Fruit fly (Drosophila melanogaster) whole organism, embryonic: ENCODE measurements around the gene Nmt.

Experiments used
- Bgb ChIP-seq: fragments of 200-800 bp; sonication (Bioruptor generic); IDR thresholded peaks from 2 replicates; pipeline ENCODE4 v1.3.6; 2022; ENCODE audit warnings: missing biosample characterization, missing genetic modification characterization; ENCODE audit not compliant: partially characterized antibody
- CG10979 ChIP-seq: fragments of 200-800 bp; sonication (Bioruptor generic); optimal IDR thresholded peaks from 2 replicates; lab custom pipeline; 2018; ENCODE audit warnings: missing biosample characterization, mild to moderate bottlenecking, missing genetic modification characterization, moderate library complexity
- CG11695 ChIP-seq: fragments of 200-800 bp; sonication (Bioruptor generic); IDR thresholded peaks from 3 replicates; pipeline ENCODE4 v1.3.6; 2022; ENCODE audit warnings: missing biosample characterization, missing genetic modification characterization
- CG12744 ChIP-seq: fragments of 200-800 bp; sonication (Bioruptor generic); optimal IDR thresholded peaks from 2 replicates; lab custom pipeline; 2016; ENCODE audit warnings: missing biosample characterization, missing genetic modification characterization
- CG13287 ChIP-seq: fragments of 200-800 bp; sonication (Bioruptor generic); IDR thresholded peaks from 2 replicates; pipeline ENCODE4 v1.3.6; 2022; ENCODE audit warnings: missing biosample characterization, missing genetic modification characterization; ENCODE audit not compliant: partially characterized antibody
- CG13424 ChIP-seq: fragments of 200-800 bp; sonication (Bioruptor generic); optimal IDR thresholded peaks from 2 replicates; lab custom pipeline; 2019; ENCODE audit warnings: missing biosample characterization, mild to moderate bottlenecking, missing genetic modification characterization, moderate library complexity
- CG14014 ChIP-seq: fragments of 200-800 bp; sonication (Bioruptor generic); IDR thresholded peaks from 2 replicates; pipeline ENCODE4 v1.3.6; 2022; ENCODE audit warnings: missing biosample characterization, missing genetic modification characterization
- CG14441 ChIP-seq: fragments of 200-800 bp; sonication (Bioruptor generic); IDR thresholded peaks from 2 replicates; pipeline ENCODE4 v1.3.6; 2022; ENCODE audit warnings: missing biosample characterization, missing genetic modification characterization
- CG14965 ChIP-seq: fragments of 200-800 bp; sonication (Bioruptor generic); optimal IDR thresholded peaks from 2 replicates; lab custom pipeline; 2016; ENCODE audit warnings: missing biosample characterization, missing genetic modification characterization, borderline replicate concordance
- CG15269 ChIP-seq: fragments of 200-800 bp; sonication (Bioruptor generic); optimal IDR thresholded peaks from 2 replicates; lab custom pipeline; 2018; ENCODE audit warnings: missing biosample characterization, mild to moderate bottlenecking, missing genetic modification characterization, moderate library complexity
- CG2875 ChIP-seq: fragments of 200-800 bp; sonication (Bioruptor generic); optimal IDR thresholded peaks from 2 replicates; lab custom pipeline; 2017; ENCODE audit warnings: missing biosample characterization, mild to moderate bottlenecking, missing genetic modification characterization, missing genetic modification reagents
- CG30403 ChIP-seq: fragments of 200-800 bp; sonication (Bioruptor generic); optimal IDR thresholded peaks from 3 replicates; lab custom pipeline; 2016; ENCODE audit warnings: missing biosample characterization, missing genetic modification characterization
- CG31224 ChIP-seq: fragments of 200-800 bp; sonication (Bioruptor generic); IDR thresholded peaks from 2 replicates; pipeline ENCODE4 v1.3.6; 2022; ENCODE audit warnings: missing biosample characterization, missing genetic modification characterization
- CG34224 ChIP-seq: fragments of 200-800 bp; sonication (Bioruptor generic); IDR thresholded peaks from 3 replicates; pipeline ENCODE4 v1.3.6; 2022; ENCODE audit warnings: missing biosample characterization, missing genetic modification characterization; ENCODE audit not compliant: partially characterized antibody
- CG3726 ChIP-seq: fragments of 200-800 bp; sonication (Bioruptor generic); IDR thresholded peaks from 3 replicates; pipeline ENCODE4, ENCODE4 v1.3.6; 2022; ENCODE audit warnings: missing biosample characterization, missing genetic modification characterization
- CG3995 ChIP-seq: fragments of 200-800 bp; sonication (Bioruptor generic); optimal IDR thresholded peaks from 3 replicates; lab custom pipeline; 2016; ENCODE audit warnings: missing biosample characterization, missing genetic modification characterization
- CG42726 ChIP-seq: fragments of 200-800 bp; sonication (Bioruptor generic); IDR thresholded peaks from 2 replicates; pipeline ENCODE4 v1.3.6; 2022; ENCODE audit warnings: missing biosample characterization, missing genetic modification characterization; ENCODE audit not compliant: partially characterized antibody
- CG43689 ChIP-seq: fragments of 200-800 bp; sonication (Bioruptor generic); IDR thresholded peaks from 2 replicates; pipeline ENCODE4 v1.3.6; 2022; ENCODE audit warnings: missing biosample characterization, missing genetic modification characterization
- CG8478 ChIP-seq: fragments of >200 bp; optimal IDR thresholded peaks from 2 replicates; lab custom pipeline; 2018
- D ChIP-seq, 2 experiments: fragments of 200-800 bp in 1 of 2; fragments of >200 bp in 1 of 2; sonication (Bioruptor generic) in 1 of 2; optimal IDR thresholded peaks; 2 replicates in 1 of 2; 3 replicates in 1 of 2; lab custom pipeline; 2017; ENCODE audit warnings: mild to moderate bottlenecking in 1 of 2, missing biosample characterization in 1 of 2, missing genetic modification characterization in 1 of 2, missing genetic modification reagents in 1 of 2
- Dbx ChIP-seq: fragments of 200-800 bp; sonication (Bioruptor generic); IDR thresholded peaks from 3 replicates; pipeline ENCODE4 v1.3.6; 2022; ENCODE audit warnings: missing biosample characterization, missing genetic modification characterization
- Ets97D ChIP-seq: fragments of 200-800 bp; sonication (Bioruptor generic); optimal IDR thresholded peaks from 3 replicates; lab custom pipeline; 2016; ENCODE audit warnings: missing biosample characterization, missing genetic modification characterization
- H2.0 ChIP-seq: fragments of 200-800 bp; sonication (Bioruptor generic); IDR thresholded peaks from 2 replicates; pipeline ENCODE4 v1.3.6; 2022; ENCODE audit warnings: missing biosample characterization, missing genetic modification characterization
- HmgD ChIP-seq: fragments of 200-800 bp; sonication (Bioruptor generic); optimal IDR thresholded peaks from 3 replicates; lab custom pipeline; 2016; ENCODE audit warnings: missing biosample characterization, missing genetic modification characterization
- Jarid2 ChIP-seq: fragments of 200-800 bp; sonication (Bioruptor generic); optimal IDR thresholded peaks from 3 replicates; lab custom pipeline; 2017; ENCODE audit warnings: mild to moderate bottlenecking, missing biosample characterization, missing genetic modification reagents, missing genetic modification characterization
- NC2β ChIP-seq: fragments of 200-800 bp; sonication (Bioruptor generic); optimal IDR thresholded peaks from 2 replicates; lab custom pipeline; 2016; ENCODE audit warnings: missing biosample characterization, missing genetic modification characterization
- Sin3A ChIP-seq: fragments of >200 bp; optimal IDR thresholded peaks from 2 replicates; lab custom pipeline; 2018
- Six4 ChIP-seq: fragments of 200-800 bp; sonication (Bioruptor generic); optimal IDR thresholded peaks from 2 replicates; lab custom pipeline; 2016; ENCODE audit warnings: missing biosample characterization, missing genetic modification characterization
- Spps ChIP-seq: fragments of 200-800 bp; sonication (Bioruptor generic); optimal IDR thresholded peaks from 2 replicates; lab custom pipeline; 2018; ENCODE audit warnings: missing biosample characterization, mild to moderate bottlenecking, missing genetic modification characterization
- Xrp1 ChIP-seq: fragments of 200-800 bp; sonication (Bioruptor generic); IDR thresholded peaks from 2 replicates; pipeline ENCODE4 v1.3.6; 2022; ENCODE audit warnings: missing biosample characterization, missing genetic modification characterization
- al ChIP-seq: fragments of 200-800 bp; sonication (Bioruptor generic); IDR thresholded peaks from 2 replicates; pipeline ENCODE4 v1.3.6; 2022; ENCODE audit warnings: missing biosample characterization, missing genetic modification characterization
- ato ChIP-seq: fragments of 200-800 bp; sonication (Bioruptor generic); IDR thresholded peaks from 2 replicates; pipeline ENCODE4 v1.3.6; 2022; ENCODE audit warnings: missing biosample characterization, missing genetic modification characterization; ENCODE audit not compliant: partially characterized antibody
- bcd ChIP-seq: fragments of 200-800 bp; sonication (Bioruptor generic); optimal IDR thresholded peaks from 2 replicates; lab custom pipeline; 2017; ENCODE audit warnings: missing biosample characterization, mild to moderate bottlenecking, missing genetic modification characterization
- bigmax ChIP-seq: fragments of 200-800 bp; sonication (Bioruptor generic); optimal IDR thresholded peaks from 2 replicates; lab custom pipeline; 2018; ENCODE audit warnings: missing biosample characterization, mild to moderate bottlenecking, missing genetic modification characterization
- bsh ChIP-seq, 2 experiments: fragments of 200-800 bp; sonication (Bioruptor generic); optimal IDR thresholded peaks; 2 replicates each; lab custom pipeline; 2017 to 2018; ENCODE audit warnings: mild to moderate bottlenecking in 2 of 2, missing biosample characterization in 2 of 2, missing genetic modification characterization in 2 of 2, moderate library complexity in 1 of 2
- ci ChIP-seq: fragments of 200-800 bp; sonication (Bioruptor generic); IDR thresholded peaks from 3 replicates; pipeline ENCODE4 v1.3.6; 2022; ENCODE audit warnings: missing biosample characterization, missing genetic modification characterization
- gcm2 ChIP-seq: fragments of 200-800 bp; sonication (Bioruptor generic); optimal IDR thresholded peaks from 2 replicates; lab custom pipeline; 2016; ENCODE audit warnings: missing biosample characterization, missing genetic modification characterization
- gfzf ChIP-seq: fragments of 200-800 bp; sonication (Bioruptor generic); optimal IDR thresholded peaks from 2 replicates; lab custom pipeline; 2016; ENCODE audit warnings: missing biosample characterization, mild to moderate bottlenecking, missing genetic modification characterization, moderate library complexity
- grau ChIP-seq: fragments of 200-800 bp; optimal IDR thresholded peaks from 3 replicates; lab custom pipeline; 2019; ENCODE audit warnings: missing biosample characterization, mild to moderate bottlenecking, missing genetic modification characterization, moderate library complexity
- ind ChIP-seq: fragments of 200-800 bp; sonication (Bioruptor generic); optimal IDR thresholded peaks from 3 replicates; lab custom pipeline; 2016; ENCODE audit warnings: missing biosample characterization, missing genetic modification characterization
- lola ChIP-seq, 3 experiments: fragments of >200 bp in 2 of 3; fragments of 200-800 bp in 1 of 3; sonication (Bioruptor generic) in 1 of 3; optimal IDR thresholded peaks; 2 replicates each; lab custom pipeline; 2017 to 2019; ENCODE audit warnings: missing biosample characterization in 3 of 3, missing genetic modification characterization in 3 of 3, mild to moderate bottlenecking in 1 of 3, moderate library complexity in 1 of 3
- pan ChIP-seq, 4 experiments: fragments of >200 bp in 3 of 4; fragments of 200-800 bp in 1 of 4; sonication (Bioruptor generic) in 1 of 4; optimal IDR thresholded peaks in 3 of 4; IDR thresholded peaks in 1 of 4; 2 replicates each; pipeline versions ENCODE4 v1.3.6 to Lab custom; 2017 to 2022; ENCODE audit warnings: missing biosample characterization in 2 of 4, missing genetic modification characterization in 2 of 4, mixed read lengths in 1 of 4
- scrt ChIP-seq: fragments of 200-800 bp; sonication (Bioruptor generic); optimal IDR thresholded peaks from 2 replicates; lab custom pipeline; 2018; ENCODE audit warnings: missing biosample characterization, mild to moderate bottlenecking, missing genetic modification characterization, moderate library complexity
- slou ChIP-seq: fragments of 200-800 bp; sonication (Bioruptor generic); optimal IDR thresholded peaks from 3 replicates; lab custom pipeline; 2016; ENCODE audit warnings: missing biosample characterization, missing genetic modification characterization
- stwl ChIP-seq: fragments of 200-800 bp; sonication (Bioruptor generic); optimal IDR thresholded peaks from 3 replicates; lab custom pipeline; 2018; ENCODE audit warnings: missing biosample characterization, mild to moderate bottlenecking, missing genetic modification characterization, moderate library complexity
- unc-4 ChIP-seq: fragments of 200-800 bp; sonication (Bioruptor generic); IDR thresholded peaks from 2 replicates; pipeline ENCODE4 v1.3.6; 2022; ENCODE audit warnings: missing biosample characterization, missing genetic modification characterization; ENCODE audit not compliant: partially characterized antibody
- vfl ChIP-seq: fragments of 200-800 bp; sonication (Bioruptor generic); optimal IDR thresholded peaks from 2 replicates; lab custom pipeline; 2016; ENCODE audit warnings: missing biosample characterization, missing genetic modification characterization

Nmt gene

dm6 chr3L:8177795-8178564 is at the start of gene Nmt (continued):
- TF ChIP-seq grau = peak; percentile 91
- TF ChIP-seq CG14014 (GFP tag; lab: Robert Waterston, UW) = peak; percentile 56; the same call in 1 of the 2 replicates
- TF ChIP-seq CG2875 (GFP tag; lab: Kevin White, UChicago) = no peak
- no peak for TF ChIP-seq Six4
- peak in 1 of 3 experiments; percentile 5 for TF ChIP-seq lola (GFP tag; optimal IDR thresholded peaks at IDR 0.05; lab: Kevin White, UChicago)
- TF ChIP-seq scrt (GFP tag; lab: Kevin White, UChicago) = no peak
- TF ChIP-seq CG43689 (GFP tag; lab: Robert Waterston, UW) = 0 out of 2 replicates have a peak, but pooled peaks have one; percentile 36
- TF ChIP-seq stwl (tag; lab: Kevin White, UChicago) = peak; percentile 52
- 0 out of 3 replicates have a peak, but pooled peaks have one; percentile 6 for TF ChIP-seq CG11695 (GFP tag; lab: Robert Waterston, UW)
- TF ChIP-seq CG10979 = no peak
- peak; percentile 81 for TF ChIP-seq unc-4 (GFP tag; lab: Robert Waterston, UW)
- peak; percentile 80 for TF ChIP-seq CG34224 (GFP tag; lab: Robert Waterston, UW)
- no peak for TF ChIP-seq Spps
- TF ChIP-seq pan (optimal IDR thresholded peaks at IDR 0.05; lab: Kevin White, UChicago) = no peak
- no peak for TF ChIP-seq pan (GFP tag; optimal IDR thresholded peaks at IDR 0.05 in 1 of 2, IDR thresholded peaks at IDR 0.05 in 1 of 2)
- 0 out of 3 replicates have a peak, but pooled peaks have one; percentile 28 for TF ChIP-seq Dbx
- TF ChIP-seq ato (GFP tag; lab: Robert Waterston, UW) = peak; percentile 70
- no peak for TF ChIP-seq slou
- TF ChIP-seq vfl (GFP tag; lab: Kevin White, UChicago) = no peak
- TF ChIP-seq H2.0 = peak; percentile 64; the same call in 1 of the 2 replicates
- no peak for TF ChIP-seq CG8478 (lab: Kevin White, UChicago)
- TF ChIP-seq al (GFP tag; lab: Robert Waterston, UW) = no peak
- TF ChIP-seq CG12744 (GFP tag; lab: Kevin White, UChicago) = no peak
- TF ChIP-seq Xrp1 (GFP tag; lab: Robert Waterston, UW) = no peak
- TF ChIP-seq D (optimal IDR thresholded peaks at IDR 0.05; lab: Kevin White, UChicago) = no peak
- no peak for TF ChIP-seq D (GFP tag; optimal IDR thresholded peaks at IDR 0.05; lab: Kevin White, UChicago)
- peak; percentile 64; the same call in 1 of the 3 replicates for TF ChIP-seq ci
- no peak for TF ChIP-seq HmgD (GFP tag; lab: Kevin White, UChicago)
- no peak for TF ChIP-seq CG3726 (GFP tag; lab: Robert Waterston, UW)
- peak; percentile 78 for TF ChIP-seq Sin3A (lab: Kevin White, UChicago)
- no peak for TF ChIP-seq NC2β (GFP tag; lab: Kevin White, UChicago)
- TF ChIP-seq Jarid2 (GFP tag; lab: Kevin White, UChicago) = no peak
- no peak for TF ChIP-seq bcd
- TF ChIP-seq bigmax (GFP tag; lab: Kevin White, UChicago) = peak; percentile 96
- peak; percentile 83 for TF ChIP-seq CG13287 (GFP tag; lab: Robert Waterston, UW)
- no peak for TF ChIP-seq gcm2
- no peak for TF ChIP-seq CG14965 (GFP tag; lab: Kevin White, UChicago)
- TF ChIP-seq bsh (GFP tag; optimal IDR thresholded peaks at IDR 0.05; lab: Kevin White, UChicago) = peak in 1 of 2 experiments; percentile 43
- TF ChIP-seq CG14441 (GFP tag; lab: Robert Waterston, UW) = no peak
- TF ChIP-seq CG42726 = peak; percentile 35; the same call in 1 of the 2 replicates
- TF ChIP-seq CG30403 (GFP tag; lab: Kevin White, UChicago) = peak; percentile 46
- peak; percentile 52 for TF ChIP-seq CG3995 (GFP tag; lab: Kevin White, UChicago)
- TF ChIP-seq Bgb (GFP tag; lab: Robert Waterston, UW) = peak; percentile 80
- no peak for TF ChIP-seq CG15269 (tag; lab: Kevin White, UChicago)
- TF ChIP-seq CG13424 = peak; percentile 18
- peak; percentile 32 for TF ChIP-seq Ets97D
- no peak for TF ChIP-seq CG31224
- TF ChIP-seq ind (GFP tag; lab: Kevin White, UChicago) = peak; percentile 44
- TF ChIP-seq gfzf (GFP tag; lab: Kevin White, UChicago) = peak; percentile 80
